Fruit fly (Drosophila melanogaster) whole organism, embryonic: Measurements from ENCODE around the gene CG15145.

ENCODE experiments used
- ATbp ChIP-seq: fragments of 200-800 bp; sonication (Bioruptor generic); optimal IDR thresholded peaks from 2 replicates; lab custom pipeline; 2017; ENCODE audit warnings: missing biosample characterization, mild to moderate bottlenecking, missing genetic modification characterization, missing genetic modification reagents
- Bteb2 ChIP-seq: fragments of 200-800 bp; sonication (Bioruptor generic); optimal IDR thresholded peaks from 2 replicates; lab custom pipeline; 2016; ENCODE audit warnings: missing biosample characterization, missing genetic modification characterization
- CG11398 ChIP-seq: fragments of 200-800 bp; sonication (Bioruptor generic); optimal IDR thresholded peaks from 2 replicates; lab custom pipeline; 2016; ENCODE audit warnings: missing biosample characterization, missing genetic modification characterization
- CG12155 ChIP-seq: fragments of 200-800 bp; sonication (Bioruptor generic); optimal IDR thresholded peaks from 3 replicates; lab custom pipeline; 2016; ENCODE audit warnings: missing biosample characterization, missing genetic modification characterization
- CG15073 ChIP-seq: fragments of 200-800 bp; sonication (Bioruptor generic); optimal IDR thresholded peaks from 2 replicates; lab custom pipeline; 2016; ENCODE audit warnings: missing biosample characterization, missing genetic modification characterization
- CG16779 ChIP-seq: fragments of 200-800 bp; sonication (Bioruptor generic); IDR thresholded peaks from 2 replicates; pipeline ENCODE4 v1.3.6; 2022; ENCODE audit warnings: missing biosample characterization, missing genetic modification characterization
- CG18599 ChIP-seq: fragments of 200-800 bp; sonication (Bioruptor generic); optimal IDR thresholded peaks from 3 replicates; lab custom pipeline; 2017; ENCODE audit warnings: missing biosample characterization, missing genetic modification characterization, mild to moderate bottlenecking, moderate library complexity, missing genetic modification reagents
- CG2202 ChIP-seq: fragments of 200-800 bp; sonication (Bioruptor generic); optimal IDR thresholded peaks from 2 replicates; lab custom pipeline; 2018; ENCODE audit warnings: missing biosample characterization, mild to moderate bottlenecking, missing genetic modification characterization
- CG32532 ChIP-seq: fragments of 200-800 bp; sonication (Bioruptor generic); IDR thresholded peaks from 2 replicates; pipeline ENCODE4 v1.3.6; 2022; ENCODE audit warnings: missing biosample characterization, missing genetic modification characterization
- CG32767 ChIP-seq: fragments of 200-800 bp; sonication (Bioruptor generic); IDR thresholded peaks from 2 replicates; pipeline ENCODE4 v1.3.6; 2022; ENCODE audit warnings: missing biosample characterization, missing genetic modification characterization
- CG3407 ChIP-seq: fragments of 200-800 bp; sonication (Bioruptor generic); optimal IDR thresholded peaks from 2 replicates; lab custom pipeline; 2018; ENCODE audit warnings: missing biosample characterization, mild to moderate bottlenecking, missing genetic modification characterization
- CG34422 ChIP-seq: fragments of 200-800 bp; sonication (Bioruptor generic); IDR thresholded peaks from 3 replicates; pipeline ENCODE4 v1.3.6; 2022; ENCODE audit warnings: missing biosample characterization, missing genetic modification characterization
- CG4854 ChIP-seq: fragments of 200-800 bp; sonication (Bioruptor generic); optimal IDR thresholded peaks from 2 replicates; lab custom pipeline; 2016; ENCODE audit warnings: missing biosample characterization, missing genetic modification characterization, inconsistent platforms
- CG5180 ChIP-seq: fragments of 200-800 bp; sonication (Bioruptor generic); optimal IDR thresholded peaks from 3 replicates; lab custom pipeline; 2017; ENCODE audit warnings: missing biosample characterization, missing genetic modification characterization, mild to moderate bottlenecking, moderate library complexity, missing genetic modification reagents
- CG6689 ChIP-seq: fragments of 200-800 bp; sonication (Bioruptor generic); IDR thresholded peaks from 2 replicates; pipeline ENCODE4 v1.3.6; 2022; ENCODE audit warnings: missing biosample characterization, missing genetic modification characterization
- CG8089 ChIP-seq: fragments of 200-800 bp; sonication (Bioruptor generic); optimal IDR thresholded peaks from 3 replicates; lab custom pipeline; 2016; ENCODE audit warnings: missing biosample characterization, missing genetic modification characterization
- CG8924 ChIP-seq: fragments of 200-800 bp; optimal IDR thresholded peaks from 3 replicates; lab custom pipeline; 2019; ENCODE audit warnings: missing biosample characterization, mild to moderate bottlenecking, missing genetic modification characterization, moderate library complexity
- CG9215 ChIP-seq: fragments of 200-800 bp; sonication (Bioruptor generic); IDR thresholded peaks from 2 replicates; pipeline ENCODE4 v1.3.6; 2022; ENCODE audit warnings: missing biosample characterization, missing genetic modification characterization
- Ets65A ChIP-seq: fragments of 200-800 bp; sonication (Bioruptor generic); peaks from one replicate; lab custom pipeline; 2016; ENCODE audit warnings: missing biosample characterization, missing genetic modification characterization
- Fer2 ChIP-seq: fragments of 200-800 bp; sonication (Bioruptor generic); optimal IDR thresholded peaks from 2 replicates; lab custom pipeline; 2018; ENCODE audit warnings: missing biosample characterization, mild to moderate bottlenecking, missing genetic modification characterization, moderate library complexity
- Hmx ChIP-seq: fragments of 200-800 bp; sonication (Bioruptor generic); optimal IDR thresholded peaks from 2 replicates; lab custom pipeline; 2016; ENCODE audit warnings: missing biosample characterization, missing genetic modification characterization
- MTF-1 ChIP-seq: fragments of 200-800 bp; sonication (Bioruptor generic); optimal IDR thresholded peaks from 2 replicates; lab custom pipeline; 2018; ENCODE audit warnings: missing biosample characterization, mild to moderate bottlenecking, missing genetic modification characterization, borderline replicate concordance
- Med ChIP-seq: fragments of 200-800 bp; sonication (Bioruptor generic); peaks from one replicate; lab custom pipeline; 2016; ENCODE audit warnings: missing biosample characterization, missing genetic modification characterization, mild to moderate bottlenecking, inconsistent platforms, moderate library complexity
- NFAT ChIP-seq: fragments of 200-800 bp; sonication (Bioruptor generic); IDR thresholded peaks from 2 replicates; pipeline ENCODE4 v1.3.6; 2022; ENCODE audit warnings: missing biosample characterization, missing genetic modification characterization
- Oli ChIP-seq: fragments of 200-800 bp; sonication (Bioruptor generic); optimal IDR thresholded peaks from 2 replicates; lab custom pipeline; 2018; ENCODE audit warnings: missing biosample characterization, mild to moderate bottlenecking, missing genetic modification characterization, moderate library complexity
- Scr ChIP-seq: fragments of 200-800 bp; sonication (Bioruptor generic); IDR thresholded peaks from 2 replicates; pipeline ENCODE4 v1.3.6; 2022; ENCODE audit warnings: missing biosample characterization, missing genetic modification characterization; ENCODE audit not compliant: partially characterized antibody
- Side ChIP-seq: fragments of 200-800 bp; sonication (Bioruptor generic); optimal IDR thresholded peaks from 2 replicates; lab custom pipeline; 2016; ENCODE audit warnings: missing biosample characterization, missing genetic modification characterization
- Six4 ChIP-seq: fragments of 200-800 bp; sonication (Bioruptor generic); optimal IDR thresholded peaks from 2 replicates; lab custom pipeline; 2016; ENCODE audit warnings: missing biosample characterization, missing genetic modification characterization
- Sry-δ ChIP-seq: fragments of 200-800 bp; sonication (Bioruptor generic); optimal IDR thresholded peaks from 2 replicates; lab custom pipeline; 2016; ENCODE audit warnings: missing biosample characterization, missing genetic modification characterization
- Vsx1 ChIP-seq: fragments of 200-800 bp; sonication (Bioruptor generic); optimal IDR thresholded peaks from 2 replicates; lab custom pipeline; 2017; ENCODE audit warnings: missing biosample characterization, mild to moderate bottlenecking, missing genetic modification characterization, missing genetic modification reagents
- YL-1 ChIP-seq: fragments of 200-800 bp; sonication (Bioruptor generic); optimal IDR thresholded peaks from 3 replicates; lab custom pipeline; 2017; ENCODE audit warnings: missing biosample characterization, mild to moderate bottlenecking, missing genetic modification characterization
- aop ChIP-seq: fragments of 200-800 bp; sonication (Bioruptor generic); IDR thresholded peaks from 2 replicates; pipeline ENCODE4 v1.3.6; 2022; ENCODE audit warnings: missing biosample characterization, missing genetic modification characterization
- bcd ChIP-seq: fragments of 200-800 bp; sonication (Bioruptor generic); optimal IDR thresholded peaks from 2 replicates; lab custom pipeline; 2017; ENCODE audit warnings: missing biosample characterization, mild to moderate bottlenecking, missing genetic modification characterization
- fu2 ChIP-seq: fragments of 200-800 bp; sonication (Bioruptor generic); optimal IDR thresholded peaks from 2 replicates; lab custom pipeline; 2016; ENCODE audit warnings: missing biosample characterization, missing genetic modification characterization
- gsb ChIP-seq: fragments of 200-800 bp; sonication (Bioruptor generic); IDR thresholded peaks from 2 replicates; pipeline ENCODE4 v1.3.6; 2022; ENCODE audit warnings: missing biosample characterization, missing genetic modification characterization
- hth ChIP-seq: fragments of >200 bp; optimal IDR thresholded peaks from 2 replicates; lab custom pipeline; 2017; ENCODE audit warnings: inconsistent platforms
- jumu ChIP-seq: fragments of 200-800 bp; sonication (Bioruptor generic); optimal IDR thresholded peaks from 3 replicates; lab custom pipeline; 2016; ENCODE audit warnings: missing biosample characterization, missing genetic modification characterization
- lov ChIP-seq, 2 experiments: fragments of 200-800 bp in 1 of 2; fragments of >200 bp in 1 of 2; sonication (Bioruptor generic) in 1 of 2; IDR thresholded peaks in 1 of 2; optimal IDR thresholded peaks in 1 of 2; 2 replicates in 1 of 2; 3 replicates in 1 of 2; pipeline versions ENCODE4 v1.3.6 to Lab custom; 2017 to 2022; ENCODE audit warnings: missing biosample characterization in 1 of 2, missing genetic modification characterization in 1 of 2
- nerfin-2 ChIP-seq: fragments of 200-800 bp; sonication (Bioruptor generic); IDR thresholded peaks from 2 replicates; pipeline ENCODE4 v1.3.6; 2022; ENCODE audit warnings: missing biosample characterization, missing genetic modification characterization; ENCODE audit not compliant: partially characterized antibody
- org-1 ChIP-seq: fragments of 200-800 bp; sonication (Bioruptor generic); optimal IDR thresholded peaks from 2 replicates; lab custom pipeline; 2017; ENCODE audit warnings: missing biosample characterization, missing genetic modification characterization
- p53 ChIP-seq: fragments of 200-800 bp; sonication (Bioruptor generic); optimal IDR thresholded peaks from 2 replicates; lab custom pipeline; 2016; ENCODE audit warnings: missing biosample characterization, missing genetic modification characterization
- row ChIP-seq: fragments of 200-800 bp; sonication (Bioruptor generic); IDR thresholded peaks from 3 replicates; pipeline ENCODE4 v1.3.6; 2022; ENCODE audit warnings: missing biosample characterization, missing genetic modification characterization
- slbo ChIP-seq: fragments of 200-800 bp; sonication (Bioruptor generic); IDR thresholded peaks from 2 replicates; pipeline ENCODE4 v1.3.6; 2022; ENCODE audit warnings: missing biosample characterization, missing genetic modification characterization
- so ChIP-seq: fragments of 200-800 bp; sonication (Bioruptor generic); IDR thresholded peaks from 3 replicates; pipeline ENCODE4 v1.3.6; 2022; ENCODE audit warnings: missing biosample characterization, missing genetic modification characterization
- tio ChIP-seq: fragments of 200-800 bp; sonication (Bioruptor generic); optimal IDR thresholded peaks from 2 replicates; lab custom pipeline; 2017; ENCODE audit warnings: missing biosample characterization, missing genetic modification characterization, inconsistent platforms
- twi ChIP-seq: fragments of 200-800 bp; optimal IDR thresholded peaks from 2 replicates; lab custom pipeline; 2019; ENCODE audit warnings: missing biosample characterization, mild to moderate bottlenecking, missing genetic modification characterization, moderate library complexity
- usp ChIP-seq: fragments of >200 bp; optimal IDR thresholded peaks from 2 replicates; lab custom pipeline; 2017; ENCODE audit warnings: missing biosample characterization, missing genetic modification characterization
- vvl ChIP-seq: fragments of 200-800 bp; sonication (Bioruptor generic); IDR thresholded peaks from 2 replicates; pipeline ENCODE4 v1.3.6; 2022; ENCODE audit warnings: missing biosample characterization, missing genetic modification characterization
- zen2 ChIP-seq: fragments of 200-800 bp; sonication (Bioruptor generic); IDR thresholded peaks from 3 replicates; pipeline ENCODE4 v1.3.6; 2022; ENCODE audit warnings: missing biosample characterization, missing genetic modification characterization; ENCODE audit not compliant: partially characterized antibody
- zfh1 ChIP-seq: fragments of 200-800 bp; sonication (Bioruptor generic); IDR thresholded peaks from 3 replicates; pipeline ENCODE4 v1.3.6; 2022; ENCODE audit warnings: missing biosample characterization, missing genetic modification characterization

The CG15145 gene

dm6 chr2L:17514090-17514715 is 17.8 kb downstream of the CG15145 start (continued):
- peak; percentile 37; the same call in 1 of the 2 replicates for TF ChIP-seq CG16779
- peak; percentile 90 for TF ChIP-seq zfh1 (GFP tag; lab: Robert Waterston, UW)
- peak; percentile 88 for TF ChIP-seq CG34422 (GFP tag; lab: Robert Waterston, UW)
- TF ChIP-seq MTF-1 = peak; percentile 61
- no peak for TF ChIP-seq Scr (GFP tag; lab: Robert Waterston, UW)
- TF ChIP-seq org-1 = peak; percentile 85
- no peak for TF ChIP-seq YL-1 (GFP tag; lab: Kevin White, UChicago)
- TF ChIP-seq CG8089 = peak; percentile 58
- peak; percentile 71 for TF ChIP-seq Side (GFP tag; lab: Kevin White, UChicago)
- no peak for TF ChIP-seq p53 (GFP tag; lab: Kevin White, UChicago)
- no peak for TF ChIP-seq zen2 (GFP tag; lab: Robert Waterston, UW)
- no peak for TF ChIP-seq lov (optimal IDR thresholded peaks at IDR 0.05; lab: Kevin White, UChicago)
- TF ChIP-seq lov (GFP tag; IDR thresholded peaks at IDR 0.05; lab: Robert Waterston, UW) = peak; percentile 85; the same call in 2 of the 3 replicates
- peak; percentile 85 for TF ChIP-seq CG2202 (tag; lab: Kevin White, UChicago)
- TF ChIP-seq Sry-δ (GFP tag; lab: Kevin White, UChicago) = no peak
- TF ChIP-seq CG3407 = peak; percentile 81
- peak; percentile 89 for TF ChIP-seq ATbp (GFP tag; lab: Kevin White, UChicago)
- TF ChIP-seq Bteb2 (GFP tag; lab: Kevin White, UChicago) = no peak
- TF ChIP-seq Oli (tag; lab: Kevin White, UChicago) = peak; percentile 88
- TF ChIP-seq Fer2 (tag; lab: Kevin White, UChicago) = peak; percentile 88
- peak; percentile 38; the same call in 1 of the 2 replicates for TF ChIP-seq aop
- TF ChIP-seq CG9215 (GFP tag; lab: Robert Waterston, UW) = peak; percentile 73
- peak; percentile 86 for TF ChIP-seq twi (tag; lab: Kevin White, UChicago)
- TF ChIP-seq CG11398 (GFP tag; lab: Kevin White, UChicago) = peak; percentile 55
- peak; percentile 93 for TF ChIP-seq Ets65A (GFP tag; lab: Kevin White, UChicago)
- peak; percentile 87 for TF ChIP-seq bcd
- peak; percentile 85 for TF ChIP-seq CG32767 (GFP tag; lab: Robert Waterston, UW)

dm6 chr2L:17500946-17501451 is 31.0 kb downstream of the CG15145 start, which contains the start of the genes mEFTs and Dhc36C:
Gene mEFTs, minus strand, starts transcription at chr2L:17501106.
Gene Dhc36C, plus strand, starts transcription at chr2L:17501401.
- TF ChIP-seq CG18599 (GFP tag; lab: Kevin White, UChicago) = no peak
- TF ChIP-seq hth (lab: Kevin White, UChicago) = no peak
- TF ChIP-seq CG16779 = no peak
- TF ChIP-seq CG4854 (GFP tag; lab: Kevin White, UChicago) = no peak
- TF ChIP-seq vvl (GFP tag; lab: Robert Waterston, UW) = peak; percentile 18; the same call in 1 of the 2 replicates
- TF ChIP-seq tio = no peak
- no peak for TF ChIP-seq Hmx (GFP tag; lab: Kevin White, UChicago)
- peak; percentile 69 for TF ChIP-seq nerfin-2
- no peak for TF ChIP-seq Vsx1 (GFP tag; lab: Kevin White, UChicago)
- TF ChIP-seq Six4 = no peak
- no peak for TF ChIP-seq fu2
- TF ChIP-seq CG8924 (tag; lab: Kevin White, UChicago) = no peak
- TF ChIP-seq Med (GFP tag; lab: Kevin White, UChicago) = peak; percentile 85
- no peak for TF ChIP-seq CG6689 (GFP tag; lab: Robert Waterston, UW)
- TF ChIP-seq gsb (GFP tag; lab: Robert Waterston, UW) = no peak
- no peak for TF ChIP-seq CG5180
- TF ChIP-seq row (GFP tag; lab: Robert Waterston, UW) = no peak; the same call in 2 of the 3 replicates
- TF ChIP-seq usp (GFP tag; lab: Kevin White, UChicago) = no peak
- TF ChIP-seq CG8089 = no peak
- TF ChIP-seq aop = no peak
- TF ChIP-seq CG12155 = no peak
- TF ChIP-seq slbo (GFP tag; lab: Robert Waterston, UW) = peak; percentile 39
- TF ChIP-seq NFAT (GFP tag; lab: Robert Waterston, UW) = no peak
- no peak for TF ChIP-seq jumu
- no peak for TF ChIP-seq CG15073 (GFP tag; lab: Kevin White, UChicago)
- TF ChIP-seq CG32532 (GFP tag; lab: Robert Waterston, UW) = no peak
- TF ChIP-seq Ets65A (GFP tag; lab: Kevin White, UChicago) = peak; percentile 35
- no peak for TF ChIP-seq so (GFP tag; lab: Robert Waterston, UW)
